Fruit fly (Drosophila melanogaster) whole organism, wandering third instar larva: Measurements from ENCODE around the gene Cyp311a1.

Source experiments
- Abd-B ChIP-seq: fragments of >200 bp; optimal IDR thresholded peaks from 2 replicates; lab custom pipeline; 2017; ENCODE audit warnings: missing biosample characterization, missing genetic modification characterization
- Myc ChIP-seq: fragments of >200 bp; optimal IDR thresholded peaks from 2 replicates; lab custom pipeline; 2017
- br ChIP-seq: fragments of 200-800 bp; sonication (Bioruptor generic); optimal IDR thresholded peaks from 2 replicates; lab custom pipeline; 2016; ENCODE audit warnings: missing biosample characterization, missing genetic modification characterization
- brk ChIP-seq: fragments of 200-800 bp; sonication (Bioruptor generic); optimal IDR thresholded peaks from 2 replicates; lab custom pipeline; 2016; ENCODE audit warnings: missing biosample characterization, mild to moderate bottlenecking, missing genetic modification characterization
- dl ChIP-seq, 2 experiments: fragments of 175-275, 200-275 bp in 1 of 2; fragments of 200-275 bp in 1 of 2; sonication (Bioruptor generic); optimal IDR thresholded peaks; lab custom pipeline; 2018; ENCODE audit warnings: mild to moderate bottlenecking in 2 of 2, missing biosample characterization in 2 of 2, missing genetic modification characterization in 2 of 2, moderate library complexity in 2 of 2; ENCODE audit not compliant: partially characterized antibody in 2 of 2, insufficient read depth in 1 of 2
- dsf ChIP-seq: sonication (Bioruptor generic); optimal IDR thresholded peaks from 2 replicates; lab custom pipeline; 2016; ENCODE audit warnings: missing biosample characterization, missing genetic modification characterization, borderline replicate concordance
- pan ChIP-seq: fragments of >200 bp; optimal IDR thresholded peaks from 2 replicates; lab custom pipeline; 2017
- rgr ChIP-seq: fragments of 200-800 bp; sonication (Bioruptor generic); optimal IDR thresholded peaks from 3 replicates; lab custom pipeline; 2016; ENCODE audit warnings: missing biosample characterization, mild to moderate bottlenecking, missing genetic modification characterization
- tai ChIP-seq: sonication (Bioruptor generic); optimal IDR thresholded peaks from 2 replicates; lab custom pipeline; 2016; ENCODE audit warnings: missing biosample characterization, missing genetic modification characterization

dm6 chrX:11983838-11984237, 47.4 kb downstream of the Cyp311a1 start:
- TF ChIP-seq Abd-B (GFP tag; lab: Kevin White, UChicago) (no peak), br (no peak), Myc (lab: Kevin White, UChicago) (no peak), tai (no peak), dl (GFP tag; optimal IDR thresholded peaks at IDR 0.05; lab: Kevin White, UChicago; ENCODE audit: insufficient read depth in 1 of 2, partially characterized antibody in 2 of 2) (no peak), brk (no peak), dsf (GFP tag; lab: Kevin White, UChicago) (no peak), pan (lab: Kevin White, UChicago) (no peak), rgr (GFP tag; lab: Kevin White, UChicago) (no peak)
